Worm (Caenorhabditis elegans) whole organism, mixed stage, embryonic: Measurements from ENCODE around the gene C27B7.5.

Source experiments
- bed-3 ChIP-seq: fragments of 200-800 bp; sonication (Bioruptor generic); optimal IDR thresholded peaks from 3 replicates; lab custom pipeline; 2018; ENCODE audit warnings: mild to moderate bottlenecking, missing genetic modification characterization, moderate library complexity, missing compliant biosample characterization
- blmp-1 ChIP-seq: fragments of 150-350 bp; optimal IDR thresholded peaks from 2 replicates; lab custom pipeline; 2014; ENCODE audit warnings: missing biosample characterization, missing genetic modification characterization
- ceh-39 ChIP-seq: fragments of 150-350 bp; optimal IDR thresholded peaks from 2 replicates; lab custom pipeline; 2014; ENCODE audit warnings: missing biosample characterization, missing genetic modification characterization
- ceh-43 ChIP-seq: fragments of 200-800 bp; sonication (Bioruptor generic); optimal IDR thresholded peaks from 2 replicates; lab custom pipeline; 2018; ENCODE audit warnings: mild to moderate bottlenecking, missing genetic modification characterization, moderate library complexity, missing compliant biosample characterization
- ceh-83 ChIP-seq: fragments of 200-800 bp; sonication (Bioruptor generic); optimal IDR thresholded peaks from 2 replicates; lab custom pipeline; 2018; ENCODE audit warnings: mild to moderate bottlenecking, missing genetic modification characterization, missing compliant biosample characterization
- ces-1 ChIP-seq: fragments of 150-350 bp; optimal IDR thresholded peaks from 2 replicates; lab custom pipeline; 2014; ENCODE audit warnings: missing biosample characterization, missing genetic modification reagents, missing genetic modification characterization
- cnd-1 ChIP-seq: fragments of 200-800 bp; sonication (Bioruptor generic); optimal IDR thresholded peaks from 2 replicates; lab custom pipeline; 2018; ENCODE audit warnings: mild to moderate bottlenecking, missing genetic modification characterization, missing compliant biosample characterization
- drap-1 ChIP-seq: fragments of 200-800 bp; sonication (Bioruptor generic); optimal IDR thresholded peaks from 3 replicates; lab custom pipeline; 2018; ENCODE audit warnings: mild to moderate bottlenecking, missing genetic modification characterization, missing compliant biosample characterization
- elt-1 ChIP-seq: sonication (generic microtip); optimal IDR thresholded peaks from 2 replicates; lab custom pipeline; 2017; ENCODE audit warnings: missing genetic modification characterization, mild to moderate bottlenecking, missing compliant biosample characterization, antibody characterized with exemption, moderate library complexity, borderline replicate concordance; ENCODE audit not compliant: insufficient read depth
- elt-3 ChIP-seq: fragments of 150-350 bp; optimal IDR thresholded peaks from 2 replicates; lab custom pipeline; 2014; ENCODE audit warnings: missing biosample characterization, missing genetic modification characterization
- ham-2 ChIP-seq: fragments of 200-800 bp; sonication (Bioruptor generic); optimal IDR thresholded peaks from 2 replicates; lab custom pipeline; 2018; ENCODE audit warnings: mild to moderate bottlenecking, missing genetic modification characterization, missing compliant biosample characterization
- hlh-1 ChIP-seq: fragments of 150-350 bp; optimal IDR thresholded peaks from 2 replicates; lab custom pipeline; 2014; ENCODE audit warnings: missing biosample characterization, missing genetic modification reagents, missing genetic modification characterization
- lin-13 ChIP-seq: fragments of 150-350 bp; optimal IDR thresholded peaks from 2 replicates; lab custom pipeline; 2014; ENCODE audit warnings: missing biosample characterization, missing genetic modification characterization
- lin-32 ChIP-seq: fragments of 200-800 bp; sonication (Bioruptor generic); optimal IDR thresholded peaks from 2 replicates; lab custom pipeline; 2018; ENCODE audit warnings: mild to moderate bottlenecking, missing genetic modification characterization, missing compliant biosample characterization
- lsy-2 ChIP-seq: fragments of 150-350 bp; optimal IDR thresholded peaks from 2 replicates; lab custom pipeline; 2014; ENCODE audit warnings: missing biosample characterization, missing genetic modification characterization
- mab-5 ChIP-seq: fragments of 150-350 bp; optimal IDR thresholded peaks from 2 replicates; lab custom pipeline; 2014; ENCODE audit warnings: missing biosample characterization, missing genetic modification characterization
- mep-1 ChIP-seq: fragments of 150-350 bp; optimal IDR thresholded peaks from 2 replicates; lab custom pipeline; 2017; ENCODE audit warnings: missing biosample characterization, missing genetic modification reagents, missing genetic modification characterization, inconsistent platforms
- nhr-12 ChIP-seq: fragments of 150-350 bp; optimal IDR thresholded peaks from 2 replicates; lab custom pipeline; 2014; ENCODE audit warnings: missing biosample characterization, missing genetic modification characterization
- nhr-2 ChIP-seq: fragments of 150-350 bp; optimal IDR thresholded peaks from 2 replicates; lab custom pipeline; 2014; ENCODE audit warnings: missing biosample characterization, missing genetic modification characterization
- nhr-28 ChIP-seq: fragments of 150-350 bp; optimal IDR thresholded peaks from 2 replicates; lab custom pipeline; 2014; ENCODE audit warnings: missing biosample characterization, missing genetic modification characterization
- nhr-76 ChIP-seq: sonication (generic microtip); optimal IDR thresholded peaks from 2 replicates; lab custom pipeline; 2017; ENCODE audit warnings: missing biosample characterization, missing genetic modification characterization
- sem-2 ChIP-seq: fragments of 200-800 bp; sonication (Bioruptor generic); optimal IDR thresholded peaks from 2 replicates; lab custom pipeline; 2018; ENCODE audit warnings: mild to moderate bottlenecking, missing genetic modification characterization, missing compliant biosample characterization
- snpc-4 ChIP-seq: fragments of 150-350 bp; optimal IDR thresholded peaks from 2 replicates; lab custom pipeline; 2014; ENCODE audit warnings: missing biosample characterization, missing genetic modification characterization
- sptf-1 ChIP-seq: sonication (generic microtip); optimal IDR thresholded peaks from 2 replicates; lab custom pipeline; 2017; ENCODE audit warnings: mild to moderate bottlenecking, missing genetic modification characterization, moderate library complexity, missing compliant biosample characterization
- unc-120 ChIP-seq: sonication (generic microtip); optimal IDR thresholded peaks from 2 replicates; lab custom pipeline; 2017; ENCODE audit warnings: missing genetic modification characterization, missing compliant biosample characterization; ENCODE audit not compliant: poor library complexity, severe bottlenecking
- unc-39 ChIP-seq: fragments of 150-350 bp; optimal IDR thresholded peaks from 2 replicates; lab custom pipeline; 2014; ENCODE audit warnings: missing biosample characterization, missing genetic modification characterization
- zip-8 ChIP-seq: fragments of 150-350 bp; optimal IDR thresholded peaks from 2 replicates; lab custom pipeline; 2014; ENCODE audit warnings: missing biosample characterization, missing genetic modification characterization
- ztf-11 ChIP-seq: fragments of 150-350 bp; optimal IDR thresholded peaks from 2 replicates; lab custom pipeline; 2014; ENCODE audit warnings: missing biosample characterization, missing genetic modification characterization

C27B7.5 gene

ce11 chrIV:8949078-8950039 lies 47.9 kb downstream of the C27B7.5 start:
- TF ChIP-seq elt-3 (tag; lab: Kevin White, UChicago) (no peak), nhr-28 (tag; lab: Kevin White, UChicago) (no peak), drap-1 (GFP tag; lab: Kevin White, UChicago) (no peak), nhr-2 (tag; lab: Kevin White, UChicago) (no peak), sptf-1 (tag; lab: Kevin White, UChicago) (no peak), nhr-76 (tag; lab: Kevin White, UChicago) (no peak), ztf-11 (no peak), unc-39 (tag; lab: Kevin White, UChicago) (no peak), sem-2 (GFP tag; lab: Kevin White, UChicago) (no peak), cnd-1 (tag; lab: Kevin White, UChicago) (no peak), lin-13 (tag; lab: Kevin White, UChicago) (no peak), lsy-2 (tag; lab: Kevin White, UChicago) (no peak), nhr-12 (tag; lab: Kevin White, UChicago) (no peak), zip-8 (tag; lab: Kevin White, UChicago) (no peak), elt-1 (tag; lab: Kevin White, UChicago) (no peak), mab-5 (tag; lab: Kevin White, UChicago) (no peak), ceh-83 (no peak), ceh-39 (tag; lab: Kevin White, UChicago) (no peak), unc-120 (tag; lab: Kevin White, UChicago) (no peak)

DNA sequence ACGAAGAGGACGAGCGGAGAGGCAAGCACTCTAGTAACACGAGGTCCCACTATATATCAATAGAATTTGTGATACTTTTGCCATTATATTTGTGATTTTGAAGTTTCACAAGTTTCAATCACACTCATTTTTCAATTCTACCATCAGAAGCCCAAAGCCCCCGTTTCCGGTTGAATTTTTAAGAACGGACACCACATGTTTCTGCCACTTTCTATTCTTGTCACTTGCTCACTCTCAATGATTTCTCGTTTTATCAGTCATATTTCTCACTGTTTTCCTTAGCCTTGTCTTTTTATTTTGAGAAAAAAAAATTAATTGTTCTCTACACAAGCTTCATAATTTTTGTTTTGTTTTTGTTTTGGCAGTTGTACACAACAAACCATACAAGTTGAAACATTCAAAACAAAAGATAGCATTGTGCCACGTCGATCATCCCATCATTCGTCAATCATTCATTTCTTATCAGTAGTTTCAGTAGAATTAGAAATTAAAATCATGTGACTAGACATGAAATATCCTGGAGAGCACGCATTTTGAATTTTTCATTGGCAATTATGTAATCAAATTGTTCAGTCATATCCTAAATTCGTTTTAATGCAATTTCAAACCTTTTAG lies 50.6 kb downstream of the C27B7.5 start:
- TF ChIP-seq nhr-2 (tag; lab: Kevin White, UChicago) (no peak), lin-32 (no peak), ham-2 (GFP tag; lab: Kevin White, UChicago) (no peak), mep-1 (tag; lab: Kevin White, UChicago) (no peak), cnd-1 (tag; lab: Kevin White, UChicago) (no peak), nhr-28 (tag; lab: Kevin White, UChicago) (no peak), unc-120 (tag; lab: Kevin White, UChicago) (no peak), nhr-12 (tag; lab: Kevin White, UChicago) (no peak), blmp-1 (tag; lab: Kevin White, UChicago) (no peak), ztf-11 (no peak), ceh-83 (no peak), ces-1 (GFP tag; lab: Kevin White, UChicago) (no peak), hlh-1 (tag; lab: Kevin White, UChicago) (no peak), sptf-1 (tag; lab: Kevin White, UChicago) (no peak), ceh-43 (GFP tag; lab: Kevin White, UChicago) (no peak), snpc-4 (no peak), bed-3 (GFP tag; lab: Kevin White, UChicago) (no peak), unc-39 (tag; lab: Kevin White, UChicago) (no peak)
